Fruit fly (Drosophila melanogaster): ENCODE data around the gene RpS14b.

RpS14b gene

DNA sequence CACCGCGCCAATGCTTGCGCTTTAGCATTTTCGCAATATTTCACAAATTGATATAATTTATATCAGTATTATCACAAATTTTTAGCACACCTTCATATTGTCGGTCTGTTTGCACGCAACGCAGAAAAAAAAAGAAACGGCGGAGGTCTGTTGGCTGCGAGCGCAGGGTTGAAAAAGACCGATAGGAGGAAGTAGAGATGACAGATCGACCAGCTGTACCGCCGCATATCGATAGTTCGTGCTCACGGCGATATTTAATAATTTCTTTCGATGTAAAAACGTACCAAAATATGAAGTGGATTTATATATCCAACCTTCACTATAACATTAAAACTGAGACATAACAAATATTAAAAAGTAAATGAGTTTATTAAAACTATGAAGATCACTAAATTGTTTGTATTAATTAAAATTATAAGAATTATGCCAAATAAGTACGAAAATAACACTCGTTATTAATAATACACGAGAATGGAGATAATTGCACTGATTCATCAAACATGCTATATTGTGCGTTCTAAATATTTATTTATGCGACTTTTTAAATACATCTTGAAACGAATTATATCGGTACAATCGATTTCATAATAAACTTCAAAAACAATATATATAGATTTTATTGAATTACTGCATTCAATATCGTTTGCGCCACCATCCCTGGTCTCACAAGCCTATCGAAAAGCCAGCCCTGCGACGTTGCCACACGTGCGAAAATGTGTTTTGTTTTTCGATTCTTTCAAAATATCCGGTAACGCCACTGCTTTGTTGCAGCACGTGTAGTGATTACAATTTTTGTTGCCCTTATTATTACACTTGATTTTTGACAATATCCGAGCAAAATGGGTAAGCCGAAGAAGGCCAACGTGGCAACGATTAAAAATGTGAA lies 33.3 kb upstream of the RpS14b start, which contains the start of the genes RpS6 and bys (continued):
- TF ChIP-seq tap (tag; optimal IDR thresholded peaks at IDR 0.05) (no peak), hb (GFP tag; IDR thresholded peaks at IDR 0.05; ENCODE audit: partially characterized antibody) (peak; percentile 78), CG3065 (GFP tag; optimal IDR thresholded peaks at IDR 0.05) (no peak), CG1529 (GFP tag; optimal IDR thresholded peaks at IDR 0.05) (no peak), tio (GFP tag; optimal IDR thresholded peaks at IDR 0.05) (no peak), mirr (GFP tag; optimal IDR thresholded peaks at IDR 0.05) (peak; percentile 31), B-H2 (GFP tag; optimal IDR thresholded peaks at IDR 0.05) (peak; percentile 40), Ssrp (tag; optimal IDR thresholded peaks at IDR 0.05) (no peak), Rx (GFP tag; IDR thresholded peaks at IDR 0.05) (peak; percentile 17; the same call in 1 of the 2 replicates), HHEX (GFP tag; optimal IDR thresholded peaks at IDR 0.05) (peak; percentile 57), CG2129 (GFP tag; IDR thresholded peaks at IDR 0.05; ENCODE audit: partially characterized antibody) (peak; percentile 74), CG8089 (GFP tag; optimal IDR thresholded peaks at IDR 0.05) (peak; percentile 5), ro (GFP tag; IDR thresholded peaks at IDR 0.05) (no peak; the same call in 1 of the 2 replicates), fd102C (GFP tag; optimal IDR thresholded peaks at IDR 0.05) (no peak), yki (optimal IDR thresholded peaks at IDR 0.05) (no peak), maf-S (GFP tag; optimal IDR thresholded peaks at IDR 0.05) (peak; percentile 18), Hr3 (GFP tag; optimal IDR thresholded peaks at IDR 0.05) (peak; percentile 36), CG13424 (tag; optimal IDR thresholded peaks at IDR 0.05) (peak; percentile 11), CG8359 (GFP tag; optimal IDR thresholded peaks at IDR 0.05; ENCODE audit: borderline replicate concordance) (no peak), CG7786 (GFP tag; optimal IDR thresholded peaks at IDR 0.05) (no peak), kni (GFP tag; optimal IDR thresholded peaks at IDR 0.05) (peak; percentile 30), slbo (GFP tag; IDR thresholded peaks at IDR 0.05) (peak; percentile 81), CG15011 (GFP tag; optimal IDR thresholded peaks at IDR 0.05) (no peak), CG1024 (GFP tag; IDR thresholded peaks at IDR 0.05) (no peak), Oaz (GFP tag; IDR thresholded peaks at IDR 0.05) (peak; percentile 15; the same call in 1 of the 2 replicates), CG34422 (GFP tag; IDR thresholded peaks at IDR 0.05) (peak; percentile 51), CG12769 (tag; optimal IDR thresholded peaks at IDR 0.05) (peak; percentile 4), ssp (GFP tag; IDR thresholded peaks at IDR 0.05) (0 out of 2 replicates have a peak, but pooled peaks have one; percentile 19), cato (GFP tag; optimal IDR thresholded peaks at IDR 0.05; ENCODE audit: borderline replicate concordance) (no peak), row (GFP tag; IDR thresholded peaks at IDR 0.05) (peak; percentile 81), schlank (tag; optimal IDR thresholded peaks at IDR 0.05) (peak; percentile 64), Ets65A (GFP tag) (peak; percentile 37), Dip3 (GFP tag; optimal IDR thresholded peaks at IDR 0.05) (peak; percentile 28), CG18262 (tag; optimal IDR thresholded peaks at IDR 0.05) (peak; percentile 30), Nf-YB (GFP tag; optimal IDR thresholded peaks at IDR 0.05) (peak; percentile 3), CG4282 (GFP tag; optimal IDR thresholded peaks at IDR 0.05) (no peak), chif (GFP tag; optimal IDR thresholded peaks at IDR 0.05) (peak in 1 of 2 experiments; percentile 8), Ets97D (GFP tag; optimal IDR thresholded peaks at IDR 0.05) (peak; percentile 96), twi (tag; optimal IDR thresholded peaks at IDR 0.05) (no peak), CG30403 (GFP tag; optimal IDR thresholded peaks at IDR 0.05) (peak; percentile 68), crp (GFP tag; optimal IDR thresholded peaks at IDR 0.05) (peak in 1 of 2 experiments; percentile 65), corto (GFP tag; optimal IDR thresholded peaks at IDR 0.05) (no peak), da (GFP tag; optimal IDR thresholded peaks at IDR 0.05) (no peak), Lhr (GFP tag; optimal IDR thresholded peaks at IDR 0.05) (peak; percentile 14), CG17186 (GFP tag; optimal IDR thresholded peaks at IDR 0.05) (no peak), run (tag; optimal IDR thresholded peaks at IDR 0.05) (peak; percentile 7), Asciz (GFP tag; optimal IDR thresholded peaks at IDR 0.05) (peak; percentile 64), CG12071 (GFP tag; optimal IDR thresholded peaks at IDR 0.05) (peak; percentile 55)
